Fruit fly (Drosophila melanogaster) whole organism, pupa: ENCODE measurements around the gene CG3558.

Experiments
- CG10348 ChIP-seq: fragments of 200-800 bp; sonication (Bioruptor generic); IDR thresholded peaks from 2 replicates; pipeline ENCODE4 v1.3.6; 2022; ENCODE audit warnings: missing biosample characterization, missing genetic modification characterization
- CG12605 ChIP-seq: fragments of 200-800 bp; sonication (Bioruptor generic); IDR thresholded peaks from 2 replicates; pipeline ENCODE4 v1.3.6; 2022; ENCODE audit warnings: missing biosample characterization, missing genetic modification characterization
- CG13204 ChIP-seq: fragments of 200-800 bp; sonication (Bioruptor generic); optimal IDR thresholded peaks from 2 replicates; lab custom pipeline; 2018; ENCODE audit warnings: missing biosample characterization, mild to moderate bottlenecking, missing genetic modification characterization, moderate library complexity
- CG14655 ChIP-seq: fragments of 200-800 bp; sonication (Bioruptor generic); optimal IDR thresholded peaks from 3 replicates; lab custom pipeline; 2017; ENCODE audit warnings: mild to moderate bottlenecking, missing biosample characterization, missing genetic modification reagents, missing genetic modification characterization
- CG15710 ChIP-seq: fragments of 200-800 bp; sonication (Bioruptor generic); optimal IDR thresholded peaks from 2 replicates; lab custom pipeline; 2018; ENCODE audit warnings: missing biosample characterization, mild to moderate bottlenecking, missing genetic modification characterization, moderate library complexity
- CG17806 ChIP-seq: fragments of 200-800 bp; sonication (Bioruptor generic); optimal IDR thresholded peaks from 2 replicates; lab custom pipeline; 2018; ENCODE audit warnings: missing biosample characterization, mild to moderate bottlenecking, missing genetic modification characterization, moderate library complexity
- CG32121 ChIP-seq: fragments of 200-800 bp; sonication (Bioruptor generic); IDR thresholded peaks from 2 replicates; pipeline ENCODE4 v1.3.6; 2022; ENCODE audit warnings: missing biosample characterization, missing genetic modification characterization
- CG34367 ChIP-seq: fragments of 200-800 bp; sonication (Bioruptor generic); optimal IDR thresholded peaks from 2 replicates; lab custom pipeline; 2018; ENCODE audit warnings: missing biosample characterization, mild to moderate bottlenecking, missing genetic modification characterization
- CG4496 ChIP-seq: fragments of 200-800 bp; sonication (Bioruptor generic); IDR thresholded peaks from 3 replicates; pipeline ENCODE4 v1.3.6; 2022; ENCODE audit warnings: missing biosample characterization, missing genetic modification characterization
- CG8159 ChIP-seq: fragments of 200-800 bp; sonication (Bioruptor generic); optimal IDR thresholded peaks from 3 replicates; lab custom pipeline; 2018; ENCODE audit warnings: missing biosample characterization, mild to moderate bottlenecking, missing genetic modification characterization, moderate library complexity
- CG8301 ChIP-seq: fragments of 200-800 bp; sonication (Bioruptor generic); optimal IDR thresholded peaks from 2 replicates; lab custom pipeline; 2018; ENCODE audit warnings: missing biosample characterization, mild to moderate bottlenecking, missing genetic modification characterization
- CG9948 ChIP-seq: fragments of 200-800 bp; sonication (Bioruptor generic); optimal IDR thresholded peaks from 2 replicates; lab custom pipeline; 2018; ENCODE audit warnings: missing biosample characterization, mild to moderate bottlenecking, missing genetic modification characterization, moderate library complexity
- D1 ChIP-seq: fragments of 200-800 bp; sonication (Bioruptor generic); optimal IDR thresholded peaks from 2 replicates; lab custom pipeline; 2018; ENCODE audit warnings: missing biosample characterization, mild to moderate bottlenecking, missing genetic modification characterization, moderate library complexity
- EcR ChIP-seq: fragments of 200-800 bp; sonication (Bioruptor generic); optimal IDR thresholded peaks from 3 replicates; lab custom pipeline; 2019; ENCODE audit warnings: missing biosample characterization, missing genetic modification characterization, mild to moderate bottlenecking, moderate library complexity, missing genetic modification reagents
- Ets98B ChIP-seq: fragments of 200-800 bp; sonication (Bioruptor generic); IDR thresholded peaks from 2 replicates; pipeline ENCODE4 v1.3.6; 2022; ENCODE audit warnings: missing biosample characterization, missing genetic modification characterization
- Pif1A ChIP-seq: fragments of 200-800 bp; sonication (Bioruptor generic); optimal IDR thresholded peaks from 3 replicates; lab custom pipeline; 2016; ENCODE audit warnings: missing biosample characterization, missing genetic modification characterization
- Pif1B ChIP-seq: fragments of 200-800 bp; sonication (Bioruptor generic); optimal IDR thresholded peaks from 3 replicates; lab custom pipeline; 2016; ENCODE audit warnings: missing biosample characterization, missing genetic modification characterization
- Snoo ChIP-seq: fragments of 200-800 bp; sonication (Bioruptor generic); optimal IDR thresholded peaks from 3 replicates; lab custom pipeline; 2017; ENCODE audit warnings: missing biosample characterization, mild to moderate bottlenecking, missing genetic modification characterization, inconsistent platforms
- fd96Ca ChIP-seq: fragments of 200-800 bp; sonication (Bioruptor generic); IDR thresholded peaks from 3 replicates; pipeline ENCODE4 v1.3.6; 2022; ENCODE audit warnings: missing biosample characterization, missing genetic modification characterization
- gl ChIP-seq: fragments of 200-800 bp; sonication (Bioruptor generic); optimal IDR thresholded peaks from 2 replicates; lab custom pipeline; 2018; ENCODE audit warnings: missing biosample characterization, mild to moderate bottlenecking, missing genetic modification characterization
- rn ChIP-seq: fragments of 200-800 bp; sonication (Bioruptor generic); IDR thresholded peaks from 2 replicates; pipeline ENCODE4 v1.3.6; 2022; ENCODE audit warnings: missing biosample characterization, missing genetic modification characterization

CG3558 gene

dm6 chr2L:3029012-3029411 is 36.3 kb downstream of the CG3558 start, which contains the start of the genes Sf3b2 and CG17219:
Sf3b2 (minus strand) TSS chr2L:3029168.
CG17219 (plus strand) TSS chr2L:3029253.
- TF ChIP-seq CG12605 = no peak
- TF ChIP-seq EcR (GFP tag; lab: Kevin White, UChicago) = no peak
- TF ChIP-seq CG8159 (tag; lab: Kevin White, UChicago) = no peak
- TF ChIP-seq CG4496 (GFP tag; lab: Robert Waterston, UW) = no peak
- TF ChIP-seq Pif1B (GFP tag; lab: Kevin White, UChicago) = no peak
- no peak for TF ChIP-seq CG17806 (tag; lab: Kevin White, UChicago)
- TF ChIP-seq CG15710 (tag; lab: Kevin White, UChicago) = no peak
- TF ChIP-seq fd96Ca (GFP tag; lab: Robert Waterston, UW) = no peak
- TF ChIP-seq CG32121 = no peak
- TF ChIP-seq gl (tag; lab: Kevin White, UChicago) = no peak
- no peak for TF ChIP-seq rn (GFP tag; lab: Robert Waterston, UW)
- no peak for TF ChIP-seq CG8301 (tag; lab: Kevin White, UChicago)

DNA sequence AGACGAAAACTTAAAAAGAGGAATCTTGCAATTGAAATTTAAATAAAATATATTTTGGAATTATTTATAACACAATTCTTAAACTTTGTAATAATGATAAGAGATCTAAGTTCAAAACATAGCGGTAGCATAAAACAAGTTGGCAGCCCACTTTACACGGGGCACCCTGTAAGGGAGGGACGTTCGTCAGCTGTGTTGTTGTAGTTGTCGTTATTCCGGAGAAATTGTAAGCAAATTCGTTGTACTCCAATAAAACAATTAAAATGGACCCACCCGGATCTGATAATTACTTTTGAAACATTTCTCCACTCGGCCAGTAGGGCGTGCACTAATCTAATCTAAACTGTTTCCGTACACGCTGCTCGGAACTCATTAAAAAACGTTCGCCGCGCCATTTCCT is 37.7 kb downstream of the CG3558 start, which contains the start of gene GABPI:
GABPI (plus strand) TSS at position 190 of the 400 bp plus-strand sequence.
- TF ChIP-seq Snoo (tag; lab: Kevin White, UChicago) (peak; percentile 21), rn (GFP tag; lab: Robert Waterston, UW) (no peak), Ets98B (GFP tag; lab: Robert Waterston, UW) (no peak)

- TF ChIP-seq CG14655 (GFP tag; lab: Kevin White, UChicago) (no peak), CG17806 (tag; lab: Kevin White, UChicago) (no peak), rn (GFP tag; lab: Robert Waterston, UW) (no peak), Pif1B (GFP tag; lab: Kevin White, UChicago) (no peak), CG9948 (tag; lab: Kevin White, UChicago) (no peak), CG8301 (tag; lab: Kevin White, UChicago) (no peak), CG15710 (tag; lab: Kevin White, UChicago) (no peak), CG10348 (GFP tag; lab: Robert Waterston, UW) (no peak), gl (tag; lab: Kevin White, UChicago) (no peak), CG32121 (no peak), Ets98B (GFP tag; lab: Robert Waterston, UW) (no peak), Pif1A (GFP tag; lab: Kevin White, UChicago) (no peak), fd96Ca (GFP tag; lab: Robert Waterston, UW) (no peak), CG4496 (GFP tag; lab: Robert Waterston, UW) (no peak), CG34367 (tag; lab: Kevin White, UChicago) (no peak), CG13204 (GFP tag; lab: Kevin White, UChicago) (no peak), Snoo (tag; lab: Kevin White, UChicago) (no peak), CG8159 (tag; lab: Kevin White, UChicago) (no peak), EcR (GFP tag; lab: Kevin White, UChicago) (no peak), CG12605 (no peak)
These were observed 42.3 kb downstream of the CG3558 start, which contains the start of gene CG17258 for dm6 chr2L:3034969-3035368. CG17258 (minus strand) TSS chr2L:3035348.

dm6 chr2L:3037153-3037579 is 44.5 kb downstream of the CG3558 start, which contains the start of the genes CG17260 and SerRS:
CG17260 (plus strand) TSS chr2L:3037230.
SerRS (minus strand) TSS chr2L:3037403.
- TF ChIP-seq CG4496 (GFP tag; lab: Robert Waterston, UW) = peak; percentile 91
- peak; percentile 82 for TF ChIP-seq rn (GFP tag; lab: Robert Waterston, UW)
- peak; percentile 81 for TF ChIP-seq Snoo (tag; lab: Kevin White, UChicago)
- peak; percentile 89 for TF ChIP-seq CG15710 (tag; lab: Kevin White, UChicago)
- peak; percentile 84 for TF ChIP-seq Pif1B (GFP tag; lab: Kevin White, UChicago)
- peak; percentile 86 for TF ChIP-seq CG8301 (tag; lab: Kevin White, UChicago)
- peak; percentile 76 for TF ChIP-seq fd96Ca (GFP tag; lab: Robert Waterston, UW)
- TF ChIP-seq CG32121 = peak; percentile 91
- TF ChIP-seq CG12605 = peak; percentile 66
- TF ChIP-seq gl (tag; lab: Kevin White, UChicago) = peak; percentile 61
- TF ChIP-seq CG14655 (GFP tag; lab: Kevin White, UChicago) = no peak
- no peak for TF ChIP-seq EcR (GFP tag; lab: Kevin White, UChicago)
- no peak for TF ChIP-seq CG13204 (GFP tag; lab: Kevin White, UChicago)
- peak; percentile 82 for TF ChIP-seq Ets98B (GFP tag; lab: Robert Waterston, UW)
- TF ChIP-seq Pif1A (GFP tag; lab: Kevin White, UChicago) = no peak
- peak; percentile 76 for TF ChIP-seq CG34367 (tag; lab: Kevin White, UChicago)
- peak; percentile 90 for TF ChIP-seq CG17806 (tag; lab: Kevin White, UChicago)
- peak; percentile 86 for TF ChIP-seq CG8159 (tag; lab: Kevin White, UChicago)
- TF ChIP-seq CG10348 (GFP tag; lab: Robert Waterston, UW) = peak; percentile 90
- no peak for TF ChIP-seq D1 (tag; lab: Kevin White, UChicago)
- peak; percentile 90 for TF ChIP-seq CG9948 (tag; lab: Kevin White, UChicago)
- TF ChIP-seq, all 21 proteins: peak for 16

dm6 chr2L:3039774-3040173 is 47.1 kb downstream of the CG3558 start, which contains the start of the genes cnir and CG17221:
cnir (minus strand) TSS chr2L:3039812.
CG17221 (plus strand) TSS chr2L:3039976.
- TF ChIP-seq CG4496 (GFP tag; lab: Robert Waterston, UW) (peak; percentile 56; the same call in 2 of the 3 replicates), CG15710 (tag; lab: Kevin White, UChicago) (peak; percentile 58), EcR (GFP tag; lab: Kevin White, UChicago) (no peak), fd96Ca (GFP tag; lab: Robert Waterston, UW) (peak; percentile 60; the same call in 2 of the 3 replicates), CG8159 (tag; lab: Kevin White, UChicago) (peak; percentile 47), CG34367 (tag; lab: Kevin White, UChicago) (peak; percentile 49), gl (tag; lab: Kevin White, UChicago) (no peak), CG17806 (tag; lab: Kevin White, UChicago) (peak; percentile 53), D1 (tag; lab: Kevin White, UChicago) (no peak), CG12605 (no peak), CG10348 (GFP tag; lab: Robert Waterston, UW) (no peak), CG9948 (tag; lab: Kevin White, UChicago) (peak; percentile 35), Snoo (tag; lab: Kevin White, UChicago) (peak; percentile 46), CG32121 (no peak), CG13204 (GFP tag; lab: Kevin White, UChicago) (no peak), CG8301 (tag; lab: Kevin White, UChicago) (no peak), Ets98B (GFP tag; lab: Robert Waterston, UW) (no peak; the same call in 1 of the 2 replicates), CG14655 (GFP tag; lab: Kevin White, UChicago) (no peak), Pif1A (GFP tag; lab: Kevin White, UChicago) (peak; percentile 61), rn (GFP tag; lab: Robert Waterston, UW) (no peak), Pif1B (GFP tag; lab: Kevin White, UChicago) (peak; percentile 73)
- TF ChIP-seq, all 21 proteins: peak for 10
